Worm (Caenorhabditis elegans): ENCODE results near the gene C03C10.2.

DNA sequence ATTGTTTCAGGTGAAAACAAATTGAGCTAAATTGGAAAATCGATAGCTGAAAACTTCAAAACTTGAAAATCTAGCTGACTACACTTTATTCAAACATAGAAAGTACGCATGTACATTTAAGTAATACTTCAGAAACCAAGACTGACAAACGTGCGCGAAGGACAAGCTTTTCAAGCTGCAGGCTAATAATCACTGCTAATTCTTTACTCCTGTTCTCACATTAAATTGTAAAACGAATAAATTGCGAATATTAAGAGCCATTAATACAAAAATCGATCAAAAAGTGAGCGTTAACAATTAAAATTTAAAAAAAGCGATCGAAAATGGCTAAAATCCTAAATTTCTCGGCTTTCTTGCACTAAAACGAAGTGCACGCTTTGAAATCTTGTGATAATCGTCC is 3.8 kb upstream of the C03C10.2 start:
- TF ChIP-seq nhr-11 (tag; optimal IDR thresholded peaks at IDR 0.05) (no peak), Y22D7AL.16 (tag; optimal IDR thresholded peaks at IDR 0.05) (no peak), unc-55 (GFP tag; optimal IDR thresholded peaks at IDR 0.05) (no peak), elt-2 (tag; optimal IDR thresholded peaks at IDR 0.05) (no peak)

All from whole organism, late embryonic.